Worm (Caenorhabditis elegans) whole organism, late embryonic: ENCODE measurements around the gene clec-128.

Source experiments
- C38D4.7 ChIP-seq: fragments of 200-800 bp; sonication (Bioruptor generic); optimal IDR thresholded peaks from 2 replicates; lab custom pipeline; 2018; ENCODE audit warnings: mild to moderate bottlenecking, missing genetic modification characterization, moderate library complexity, missing compliant biosample characterization
- F13H6.1 ChIP-seq: sonication (generic microtip); optimal IDR thresholded peaks from 2 replicates; lab custom pipeline; 2016; ENCODE audit warnings: missing genetic modification characterization, missing compliant biosample characterization
- K09A11.1 ChIP-seq: sonication (generic microtip); optimal IDR thresholded peaks from 2 replicates; lab custom pipeline; 2017; ENCODE audit warnings: antibody characterized with exemption, mild to moderate bottlenecking, missing genetic modification characterization, missing compliant biosample characterization; ENCODE audit not compliant: insufficient read depth
- T23F11.4 ChIP-seq: fragments of 200-800 bp; sonication (Bioruptor generic); optimal IDR thresholded peaks from 2 replicates; lab custom pipeline; 2018; ENCODE audit warnings: mild to moderate bottlenecking, missing genetic modification characterization, missing compliant biosample characterization
- ama-1 ChIP-seq: fragments of 150-350 bp; optimal IDR thresholded peaks from 2 replicates; lab custom pipeline; 2014
- ceh-14 ChIP-seq: sonication (generic microtip); optimal IDR thresholded peaks from 2 replicates; lab custom pipeline; 2016; ENCODE audit warnings: missing genotype, missing genetic modification characterization, missing compliant biosample characterization
- ceh-2 ChIP-seq: sonication (generic microtip); optimal IDR thresholded peaks from 2 replicates; lab custom pipeline; 2016; ENCODE audit warnings: missing genotype, missing genetic modification characterization, missing compliant biosample characterization
- ceh-22 ChIP-seq: sonication (generic microtip); optimal IDR thresholded peaks from 2 replicates; lab custom pipeline; 2017; ENCODE audit warnings: missing biosample characterization, missing genetic modification characterization
- ceh-24 ChIP-seq: sonication (generic microtip); optimal IDR thresholded peaks from 2 replicates; lab custom pipeline; 2016; ENCODE audit warnings: mild to moderate bottlenecking, missing genetic modification characterization, missing compliant biosample characterization
- ceh-34 ChIP-seq: sonication (generic microtip); optimal IDR thresholded peaks from 2 replicates; lab custom pipeline; 2016; ENCODE audit warnings: mild to moderate bottlenecking, missing genetic modification characterization, missing compliant biosample characterization
- ceh-48 ChIP-seq: sonication (generic microtip); optimal IDR thresholded peaks from 2 replicates; lab custom pipeline; 2016; ENCODE audit warnings: missing genetic modification characterization, inconsistent platforms, missing compliant biosample characterization
- ceh-9 ChIP-seq: sonication (generic microtip); optimal IDR thresholded peaks from 2 replicates; lab custom pipeline; 2016; ENCODE audit warnings: mild to moderate bottlenecking, missing genetic modification characterization, inconsistent platforms, missing compliant biosample characterization
- che-1 ChIP-seq: sonication (generic microtip); optimal IDR thresholded peaks from 2 replicates; lab custom pipeline; 2016; ENCODE audit warnings: mild to moderate bottlenecking, missing genetic modification characterization, missing compliant biosample characterization
- dmd-4 ChIP-seq: sonication (generic microtip); optimal IDR thresholded peaks from 2 replicates; lab custom pipeline; 2016; ENCODE audit warnings: borderline replicate concordance, missing genetic modification characterization, missing compliant biosample characterization
- elt-2 ChIP-seq: sonication (generic microtip); optimal IDR thresholded peaks from 2 replicates; lab custom pipeline; 2016; ENCODE audit warnings: missing genetic modification reagents, missing genetic modification characterization, missing compliant biosample characterization
- elt-4 ChIP-seq: sonication (generic microtip); optimal IDR thresholded peaks from 2 replicates; lab custom pipeline; 2016; ENCODE audit warnings: missing genetic modification characterization, missing compliant biosample characterization
- ets-4 ChIP-seq: sonication (generic microtip); optimal IDR thresholded peaks from 2 replicates; lab custom pipeline; 2016; ENCODE audit warnings: missing genetic modification characterization, missing compliant biosample characterization
- fax-1 ChIP-seq: sonication (generic microtip); optimal IDR thresholded peaks from 2 replicates; lab custom pipeline; 2016; ENCODE audit warnings: missing genotype, missing genetic modification characterization, missing compliant biosample characterization
- fkh-6 ChIP-seq: sonication (generic microtip); optimal IDR thresholded peaks from 2 replicates; lab custom pipeline; 2016; ENCODE audit warnings: missing genetic modification characterization, missing compliant biosample characterization
- hlh-6 ChIP-seq: sonication (generic microtip); optimal IDR thresholded peaks from 2 replicates; lab custom pipeline; 2016; ENCODE audit warnings: missing genotype, missing genetic modification characterization, missing compliant biosample characterization
- lim-6 ChIP-seq: sonication (generic microtip); optimal IDR thresholded peaks from 2 replicates; lab custom pipeline; 2016; ENCODE audit warnings: missing genetic modification characterization, missing compliant biosample characterization
- mec-3 ChIP-seq: sonication (generic microtip); optimal IDR thresholded peaks from 2 replicates; lab custom pipeline; 2016; ENCODE audit warnings: borderline replicate concordance, missing genetic modification characterization, missing compliant biosample characterization
- nfya-1 ChIP-seq: sonication (generic microtip); optimal IDR thresholded peaks from 2 replicates; lab custom pipeline; 2017; ENCODE audit warnings: missing genetic modification characterization, mild to moderate bottlenecking, missing compliant biosample characterization, antibody characterized with exemption, moderate library complexity
- nhr-11 ChIP-seq: fragments of 150-350 bp; optimal IDR thresholded peaks from 2 replicates; lab custom pipeline; 2014; ENCODE audit warnings: missing biosample characterization, missing genetic modification characterization
- nhr-232 ChIP-seq: sonication (generic microtip); optimal IDR thresholded peaks from 2 replicates; lab custom pipeline; 2016; ENCODE audit warnings: missing genetic modification characterization, missing compliant biosample characterization
- odd-2 ChIP-seq: sonication (generic microtip); optimal IDR thresholded peaks from 2 replicates; lab custom pipeline; 2017; ENCODE audit warnings: antibody characterized with exemption, mild to moderate bottlenecking, missing genetic modification characterization, missing compliant biosample characterization
- pag-3 ChIP-seq: sonication (generic microtip); optimal IDR thresholded peaks from 2 replicates; lab custom pipeline; 2016; ENCODE audit warnings: missing compliant biosample characterization, missing genetic modification characterization, borderline replicate concordance
- pat-9 ChIP-seq: fragments of 200-800 bp; sonication (Bioruptor generic); optimal IDR thresholded peaks from 2 replicates; lab custom pipeline; 2018; ENCODE audit warnings: mild to moderate bottlenecking, missing genetic modification characterization, moderate library complexity, missing compliant biosample characterization
- pax-1 ChIP-seq: fragments of 150-350 bp; optimal IDR thresholded peaks from 2 replicates; lab custom pipeline; 2014; ENCODE audit warnings: missing biosample characterization, missing genetic modification characterization
- pha-2 ChIP-seq: sonication (generic microtip); optimal IDR thresholded peaks from 2 replicates; lab custom pipeline; 2017; ENCODE audit warnings: mild to moderate bottlenecking, missing genetic modification characterization, missing compliant biosample characterization
- pros-1 ChIP-seq: fragments of 150-350 bp; optimal IDR thresholded peaks from 2 replicates; lab custom pipeline; 2014; ENCODE audit warnings: missing biosample characterization, missing genetic modification reagents, missing genetic modification characterization
- ref-2 ChIP-seq: sonication (generic microtip); optimal IDR thresholded peaks from 2 replicates; lab custom pipeline; 2016; ENCODE audit warnings: missing genetic modification characterization, missing compliant biosample characterization
- rnt-1 ChIP-seq: sonication (generic microtip); optimal IDR thresholded peaks from 2 replicates; lab custom pipeline; 2016; ENCODE audit warnings: missing genetic modification characterization, missing compliant biosample characterization
- sdc-2 ChIP-seq: sonication (generic microtip); optimal IDR thresholded peaks from 2 replicates; lab custom pipeline; 2016; ENCODE audit warnings: missing genotype, missing genetic modification characterization, missing compliant biosample characterization
- syd-9 ChIP-seq: sonication (generic microtip); optimal IDR thresholded peaks from 2 replicates; lab custom pipeline; 2016; ENCODE audit warnings: mild to moderate bottlenecking, missing genetic modification characterization, moderate library complexity, missing compliant biosample characterization
- unc-3 ChIP-seq, 2 experiments: fragments of 200-800 bp in 1 of 2; sonication (Bioruptor generic) in 1 of 2; sonication (generic microtip) in 1 of 2; conservative IDR thresholded peaks in 1 of 2; optimal IDR thresholded peaks in 1 of 2; 2 replicates each; pipeline versions ENCODE4 v1.3.6 to Lab custom; 2016 to 2022; ENCODE audit warnings: missing compliant biosample characterization in 2 of 2, missing genetic modification characterization in 2 of 2, missing genetic modification reagents in 1 of 2
- unc-42 ChIP-seq: sonication (generic microtip); optimal IDR thresholded peaks from 2 replicates; lab custom pipeline; 2016; ENCODE audit warnings: missing genotype, missing genetic modification characterization, missing compliant biosample characterization
- unc-55 ChIP-seq: sonication (generic microtip); optimal IDR thresholded peaks from 2 replicates; lab custom pipeline; 2017; ENCODE audit warnings: missing biosample characterization, missing genetic modification reagents, missing genetic modification characterization
- zip-5 ChIP-seq: sonication (generic microtip); optimal IDR thresholded peaks from 2 replicates; lab custom pipeline; 2016; ENCODE audit warnings: missing genetic modification characterization, missing compliant biosample characterization

Gene clec-128

ce11 chrII:3570927-3571538, at the start of gene clec-128, which contains the start of gene clec-129:
TSS of gene clec-128 (minus strand) at chrII:3571027.
TSS of gene clec-129 (plus strand) at chrII:3571488.
- TF ChIP-seq ceh-34 (tag; lab: Kevin White, UChicago) (no peak), ceh-14 (tag; lab: Kevin White, UChicago) (no peak), syd-9 (tag; lab: Kevin White, UChicago) (no peak), odd-2 (tag; lab: Kevin White, UChicago) (no peak), T23F11.4 (GFP tag; lab: Kevin White, UChicago) (no peak), ceh-9 (no peak), pag-3 (tag; lab: Kevin White, UChicago) (no peak), F13H6.1 (tag; lab: Kevin White, UChicago) (no peak), pat-9 (no peak), ets-4 (tag; lab: Kevin White, UChicago) (no peak), unc-3 (GFP tag; conservative IDR thresholded peaks at IDR 0.05; lab: Robert Waterston, UW) (no peak), unc-3 (tag; optimal IDR thresholded peaks at IDR 0.05; lab: Kevin White, UChicago) (no peak), pha-2 (tag; lab: Kevin White, UChicago) (no peak), ceh-24 (tag; lab: Kevin White, UChicago) (no peak), K09A11.1 (tag; lab: Kevin White, UChicago) (no peak), C38D4.7 (no peak), hlh-6 (tag; lab: Kevin White, UChicago) (no peak)

DNA sequence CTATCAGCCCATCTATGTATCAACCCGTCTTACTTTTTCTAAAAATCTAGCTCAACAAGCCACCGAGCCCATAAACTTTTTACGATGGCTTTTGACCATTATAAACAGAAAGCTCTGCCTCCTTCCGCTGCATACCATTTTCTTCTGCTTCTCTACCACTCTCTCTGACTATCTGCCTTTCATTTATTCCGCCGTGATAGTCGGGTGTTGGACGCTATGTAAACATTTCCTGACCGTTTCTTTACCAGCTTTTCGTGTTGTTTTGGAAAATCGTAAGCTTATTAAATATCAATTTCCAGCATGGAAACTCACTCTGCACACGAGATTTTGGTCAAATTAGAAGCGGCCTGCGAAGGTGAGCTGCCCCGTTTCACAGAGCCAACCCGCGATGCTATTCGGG, 46.7 kb upstream of the clec-128 start, which contains the start of gene F40E12.1:
Gene F40E12.1, plus strand, starts transcription at position 301 of the 400 bp plus-strand sequence.
- TF ChIP-seq mec-3 (tag; lab: Kevin White, UChicago) (no peak), zip-5 (tag; lab: Kevin White, UChicago) (no peak), unc-55 (GFP tag; lab: Kevin White, UChicago) (no peak), pha-2 (tag; lab: Kevin White, UChicago) (no peak), dmd-4 (tag; lab: Kevin White, UChicago) (no peak), ets-4 (tag; lab: Kevin White, UChicago) (no peak), elt-2 (tag; lab: Kevin White, UChicago) (no peak), lim-6 (tag; lab: Kevin White, UChicago) (no peak), pax-1 (tag; lab: Kevin White, UChicago) (no peak)

DNA sequence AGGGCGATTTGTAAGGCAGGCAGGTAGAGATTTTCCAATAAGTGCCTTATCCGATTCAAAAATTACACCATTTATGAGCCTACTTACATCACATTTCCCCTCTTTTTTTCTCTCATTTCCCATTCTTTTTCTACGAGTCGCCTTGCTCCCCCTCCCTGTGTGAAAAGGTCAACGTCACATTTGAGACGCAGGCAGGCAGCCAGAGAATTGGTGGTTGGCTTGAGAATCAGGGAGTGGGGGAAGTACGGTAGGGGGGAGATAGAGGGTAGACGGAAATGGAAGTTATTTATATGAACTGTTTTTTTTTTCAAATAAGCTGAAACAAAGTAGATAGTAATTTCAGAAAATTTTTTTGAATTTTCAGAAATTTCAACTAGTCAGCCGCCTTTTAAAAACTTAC, 45.8 kb upstream of the clec-128 start:
- TF ChIP-seq ceh-48 (tag; lab: Kevin White, UChicago) (no peak), unc-55 (GFP tag; lab: Kevin White, UChicago) (no peak), nfya-1 (tag; lab: Kevin White, UChicago) (peak; percentile 94), mec-3 (tag; lab: Kevin White, UChicago) (no peak), ama-1 (lab: Kevin White, UChicago) (no peak), elt-2 (tag; lab: Kevin White, UChicago) (no peak), fax-1 (tag; lab: Kevin White, UChicago) (no peak), ref-2 (no peak)

DNA sequence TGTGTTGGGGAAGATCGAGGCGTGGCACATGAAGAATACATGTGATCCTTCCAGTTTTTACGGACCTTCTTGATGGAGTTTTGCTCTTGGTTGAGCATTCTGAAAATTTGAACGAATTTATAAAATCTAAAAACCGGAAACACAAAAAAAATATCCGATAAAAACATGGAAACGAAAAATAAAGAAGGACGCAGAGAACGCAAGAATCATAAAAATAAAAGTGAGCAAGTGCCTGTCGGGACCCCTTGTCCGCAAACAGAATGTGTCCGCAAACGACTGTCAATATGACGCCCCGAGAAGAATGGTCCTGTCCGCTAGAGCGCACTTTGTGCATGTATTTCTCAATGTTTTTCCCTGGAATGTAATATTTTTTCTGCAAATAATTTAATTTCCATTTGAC, 38.9 kb upstream of the clec-128 start, which contains the start of gene Y49F6A.5:
Gene Y49F6A.5, minus strand, starts transcription at position 101 of the 400 bp plus-strand sequence.
- TF ChIP-seq nhr-232 (no peak), ceh-9 (no peak), unc-42 (tag; lab: Kevin White, UChicago) (no peak), pros-1 (tag; lab: Kevin White, UChicago) (no peak), F13H6.1 (tag; lab: Kevin White, UChicago) (no peak), sdc-2 (tag; lab: Kevin White, UChicago) (no peak), K09A11.1 (tag; lab: Kevin White, UChicago) (no peak), fkh-6 (no peak), ceh-2 (no peak), dmd-4 (tag; lab: Kevin White, UChicago) (no peak), nhr-11 (tag; lab: Kevin White, UChicago) (no peak), ceh-22 (tag; lab: Kevin White, UChicago) (no peak), ceh-14 (tag; lab: Kevin White, UChicago) (no peak), mec-3 (tag; lab: Kevin White, UChicago) (no peak), rnt-1 (tag; lab: Kevin White, UChicago) (no peak), elt-4 (no peak), pha-2 (tag; lab: Kevin White, UChicago) (no peak), ets-4 (tag; lab: Kevin White, UChicago) (no peak), C38D4.7 (no peak), che-1 (tag; lab: Kevin White, UChicago) (no peak)
